Worm (Caenorhabditis elegans) whole organism, L1 larva: ENCODE measurements around the gene ins-23.

Experiments
- alr-1 ChIP-seq: fragments of 200-800 bp; sonication (Bioruptor generic); optimal IDR thresholded peaks from 2 replicates; lab custom pipeline; 2018; ENCODE audit warnings: borderline replicate concordance, mild to moderate bottlenecking, missing genetic modification characterization, missing compliant biosample characterization
- aly-2 ChIP-seq: fragments of 150-350 bp; optimal IDR thresholded peaks from 2 replicates; lab custom pipeline; 2014; ENCODE audit warnings: missing biosample characterization, missing genetic modification characterization
- ceh-82 ChIP-seq, 3 experiments: fragments of 150-350 bp in 1 of 3; sonication (generic microtip) in 2 of 3; optimal IDR thresholded peaks; 2 replicates each; lab custom pipeline; 2014 to 2017; ENCODE audit warnings: missing biosample characterization in 3 of 3, missing genetic modification characterization in 3 of 3
- ces-1 ChIP-seq: fragments of 150-350 bp; optimal IDR thresholded peaks from 2 replicates; lab custom pipeline; 2014; ENCODE audit warnings: missing biosample characterization, missing genetic modification reagents, missing genetic modification characterization
- dpl-1 ChIP-seq, 3 experiments: fragments of 150-350 bp in 2 of 3; sonication (generic microtip) in 1 of 3; optimal IDR thresholded peaks; 2 replicates each; lab custom pipeline; 2014 to 2017; ENCODE audit warnings: missing biosample characterization in 3 of 3, missing genetic modification characterization in 3 of 3, missing genetic modification reagents in 3 of 3
- efl-1 ChIP-seq, 4 experiments: fragments of 150-350 bp; optimal IDR thresholded peaks in 3 of 4; peaks in 1 of 4; 1 replicate in 1 of 4; 2 replicates in 3 of 4; lab custom pipeline; 2014; ENCODE audit warnings: missing biosample characterization in 2 of 4, missing genetic modification characterization in 2 of 4, missing genetic modification reagents in 2 of 4
- elt-3 ChIP-seq, 6 experiments: fragments of 150-350 bp in 1 of 6; sonication (generic microtip); optimal IDR thresholded peaks; 2 replicates each; lab custom pipeline; 2017 to 2018; ENCODE audit warnings: missing biosample characterization in 6 of 6, missing genetic modification characterization in 6 of 6, inconsistent platforms in 1 of 6
- fkh-10 ChIP-seq: sonication (generic microtip); optimal IDR thresholded peaks from 2 replicates; lab custom pipeline; 2017; ENCODE audit warnings: missing biosample characterization, missing genetic modification reagents, missing genetic modification characterization
- fkh-8 ChIP-seq: sonication (generic microtip); optimal IDR thresholded peaks from 2 replicates; lab custom pipeline; 2016; ENCODE audit warnings: mild to moderate bottlenecking, missing genetic modification characterization, missing compliant biosample characterization
- isw-1 ChIP-seq: fragments of 200-800 bp; sonication (Bioruptor generic); IDR thresholded peaks from 2 replicates; pipeline ENCODE4 v1.3.6; 2022; ENCODE audit warnings: missing genetic modification characterization, missing compliant biosample characterization
- lin-35 ChIP-seq, 2 experiments: fragments of 150-350 bp; optimal IDR thresholded peaks; 2 replicates each; lab custom pipeline; 2014; ENCODE audit warnings: missing biosample characterization in 2 of 2, missing genetic modification characterization in 2 of 2, missing genetic modification reagents in 2 of 2
- lir-3 ChIP-seq: sonication (generic microtip); optimal IDR thresholded peaks from 2 replicates; lab custom pipeline; 2016; ENCODE audit warnings: mild to moderate bottlenecking, missing genetic modification characterization, moderate library complexity, missing compliant biosample characterization; ENCODE audit not compliant: poor library complexity
- lsy-2 ChIP-seq, 2 experiments: fragments of 150-350 bp; optimal IDR thresholded peaks; 2 replicates each; lab custom pipeline; 2014; ENCODE audit warnings: missing biosample characterization in 2 of 2, missing genetic modification characterization in 2 of 2
- mef-2 ChIP-seq: fragments of 150-350 bp; optimal IDR thresholded peaks from 2 replicates; lab custom pipeline; 2014; ENCODE audit warnings: missing biosample characterization, missing genetic modification characterization
- mep-1 ChIP-seq: fragments of 150-350 bp; optimal IDR thresholded peaks from 2 replicates; lab custom pipeline; 2014; ENCODE audit warnings: missing biosample characterization, missing genetic modification characterization
- nhr-47 ChIP-seq: sonication (generic microtip); optimal IDR thresholded peaks from 2 replicates; lab custom pipeline; 2016; ENCODE audit warnings: mild to moderate bottlenecking, missing genetic modification characterization, moderate library complexity, missing compliant biosample characterization
- pax-3 ChIP-seq: fragments of 200-800 bp; sonication (Bioruptor generic); optimal IDR thresholded peaks from 2 replicates; lab custom pipeline; 2018; ENCODE audit warnings: mild to moderate bottlenecking, missing genetic modification characterization, moderate library complexity, missing compliant biosample characterization
- pqm-1 ChIP-seq: sonication (generic microtip); optimal IDR thresholded peaks from 3 replicates; lab custom pipeline; 2017; ENCODE audit warnings: missing biosample characterization, missing genetic modification characterization
- snpc-4 ChIP-seq: fragments of 150-350 bp; optimal IDR thresholded peaks from 2 replicates; lab custom pipeline; 2014; ENCODE audit warnings: missing biosample characterization, missing genetic modification characterization
- vab-15 ChIP-seq: sonication (generic microtip); optimal IDR thresholded peaks from 2 replicates; lab custom pipeline; 2017; ENCODE audit warnings: missing genotype, mild to moderate bottlenecking, missing genetic modification characterization, missing compliant biosample characterization
- ztf-11 ChIP-seq, 2 experiments: sonication (generic microtip); optimal IDR thresholded peaks; 2 replicates each; lab custom pipeline; 2016 to 2017; ENCODE audit warnings: missing genetic modification characterization in 2 of 2, missing biosample characterization in 1 of 2, missing compliant biosample characterization in 1 of 2

Gene ins-23

DNA sequence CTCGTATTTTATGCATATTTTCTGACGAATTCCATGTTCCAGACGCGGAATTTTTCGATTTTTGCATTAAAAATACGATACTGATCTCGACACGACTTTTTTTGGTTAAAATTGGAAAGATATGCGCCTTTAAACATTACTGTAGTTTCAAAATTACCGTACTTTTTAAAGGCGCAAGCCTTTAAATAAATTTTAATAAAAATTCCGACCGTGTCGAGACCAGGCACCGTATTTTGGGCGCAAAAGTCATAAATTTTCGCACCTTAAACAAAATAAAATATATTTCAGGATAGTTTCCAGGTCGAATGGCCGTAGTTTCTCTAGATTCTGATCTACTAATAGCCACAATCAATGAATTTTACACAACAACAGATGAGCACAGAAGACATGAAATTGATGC is 41.2 kb downstream of the ins-23 start, which contains the start of gene T16G12.6:
T16G12.6 (plus strand) TSS at position 301 of the 400 bp plus-strand sequence.
- TF ChIP-seq mep-1 (tag; lab: Kevin White, UChicago) (no peak), alr-1 (tag; lab: Kevin White, UChicago) (no peak), mef-2 (tag; lab: Kevin White, UChicago) (no peak)

DNA sequence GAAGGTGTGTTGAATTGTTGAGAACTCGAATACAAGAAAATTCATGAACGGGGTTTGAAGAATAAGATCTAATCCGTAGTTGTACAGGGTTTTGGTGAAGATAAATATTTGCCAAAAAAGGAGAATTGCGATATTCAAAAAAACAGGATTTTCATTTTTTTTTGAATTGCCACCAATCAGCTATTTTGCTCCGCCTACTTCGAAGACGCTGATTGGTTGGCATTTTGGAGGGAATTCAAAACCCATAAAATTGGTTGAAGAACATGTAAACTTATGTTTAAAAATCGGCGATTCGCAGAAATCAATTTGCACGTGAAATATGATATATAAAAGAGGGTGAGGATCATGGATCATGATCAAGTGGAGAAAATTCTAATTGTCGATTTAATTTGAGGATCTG is 48.0 kb downstream of the ins-23 start:
- TF ChIP-seq efl-1 (optimal IDR thresholded peaks at IDR 0.05; lab: Kevin White, UChicago) (no peak), efl-1 (GFP tag; optimal IDR thresholded peaks at IDR 0.05 in 1 of 2; lab: Kevin White, UChicago) (peak in 1 of 2 experiments; percentile 4), dpl-1 (GFP tag; optimal IDR thresholded peaks at IDR 0.05; lab: Kevin White, UChicago) (peak in 1 of 3 experiments; percentile 8), mef-2 (tag; lab: Kevin White, UChicago) (no peak)

DNA sequence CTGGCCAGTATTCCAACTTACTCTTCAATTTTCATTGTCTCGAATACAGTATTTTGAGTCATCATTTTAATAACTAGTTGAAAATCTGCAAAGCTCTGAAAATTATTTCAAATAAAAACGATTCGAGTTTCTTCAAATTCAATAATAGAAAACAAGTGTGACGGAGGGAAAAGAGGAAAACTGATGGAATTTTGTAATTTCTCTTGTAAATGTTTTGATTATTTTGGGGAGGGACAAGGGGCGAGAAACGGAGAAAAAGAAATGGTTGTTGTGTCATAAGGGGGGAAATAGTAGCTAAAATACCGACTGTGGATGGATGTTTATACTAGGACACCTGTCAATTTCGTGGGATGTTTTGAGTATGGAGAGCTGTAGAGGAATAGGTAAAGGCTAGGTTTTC is 50.1 kb downstream of the ins-23 start, which contains the start of gene T16G12.9:
T16G12.9 (minus strand) TSS at position 101 of the 400 bp plus-strand sequence.
- no peak for TF ChIP-seq ces-1 (GFP tag; lab: Kevin White, UChicago)
- TF ChIP-seq isw-1: no peak
- no peak for TF ChIP-seq ceh-82 (tag; optimal IDR thresholded peaks at IDR 0.05; lab: Kevin White, UChicago)
- no peak for TF ChIP-seq ztf-11 (tag; optimal IDR thresholded peaks at IDR 0.05; lab: Kevin White, UChicago)
- TF ChIP-seq vab-15 (tag; lab: Kevin White, UChicago): no peak
- no peak for TF ChIP-seq pqm-1 (tag; lab: Kevin White, UChicago)
- TF ChIP-seq elt-3 (tag; optimal IDR thresholded peaks at IDR 0.05; lab: Kevin White, UChicago): no peak
- no peak for TF ChIP-seq pax-3 (tag; lab: Kevin White, UChicago)
- no peak for TF ChIP-seq nhr-47
- no peak for TF ChIP-seq fkh-10
- no peak for TF ChIP-seq lin-35 (GFP tag; optimal IDR thresholded peaks at IDR 0.05; lab: Kevin White, UChicago)
- TF ChIP-seq aly-2 (tag; lab: Kevin White, UChicago): no peak
- no peak for TF ChIP-seq snpc-4
- no peak for TF ChIP-seq lir-3
- no peak for TF ChIP-seq fkh-8 (tag; lab: Kevin White, UChicago)
- no peak for TF ChIP-seq lsy-2 (tag; optimal IDR thresholded peaks at IDR 0.05; lab: Kevin White, UChicago)
